Worm (Caenorhabditis elegans) whole organism, young adult: Measurements from ENCODE around the gene syf-2.

Experiments used
- B0019.2 ChIP-seq: fragments of 200-800 bp; sonication (Bioruptor generic); conservative IDR thresholded peaks from 2 replicates; pipeline ENCODE4 v1.3.6; 2022; ENCODE audit warnings: missing genetic modification reagents, missing genetic modification characterization, missing compliant biosample characterization
- B0035.1 ChIP-seq: sonication (generic microtip); optimal IDR thresholded peaks from 2 replicates; lab custom pipeline; 2016; ENCODE audit warnings: missing genetic modification characterization, mild to moderate bottlenecking, missing compliant biosample characterization, missing genotype, missing genetic modification reagents
- B0261.1 ChIP-seq: sonication (generic microtip); optimal IDR thresholded peaks from 2 replicates; lab custom pipeline; 2016; ENCODE audit warnings: mild to moderate bottlenecking, missing genetic modification characterization, moderate library complexity, missing compliant biosample characterization
- D2030.7 ChIP-seq: fragments of 200-800 bp; sonication (Bioruptor generic); IDR thresholded peaks from 2 replicates; pipeline ENCODE4 v1.3.6; 2022; ENCODE audit warnings: missing genetic modification reagents, missing genetic modification characterization, missing compliant biosample characterization
- F22D6.2 ChIP-seq: sonication (generic microtip); optimal IDR thresholded peaks from 2 replicates; lab custom pipeline; 2016; ENCODE audit warnings: mild to moderate bottlenecking, missing genetic modification characterization, missing compliant biosample characterization
- F33H1.4 ChIP-seq: fragments of 200-800 bp; sonication (Bioruptor generic); IDR thresholded peaks from 2 replicates; pipeline ENCODE4 v1.3.6; 2022; ENCODE audit warnings: missing genetic modification reagents, missing genetic modification characterization, missing compliant biosample characterization
- F37B4.10 ChIP-seq: fragments of 200-800 bp; sonication (Bioruptor generic); IDR thresholded peaks from 2 replicates; pipeline ENCODE4 v1.3.6; 2022; ENCODE audit warnings: missing genetic modification characterization, missing compliant biosample characterization
- F52B5.7 ChIP-seq: sonication (generic microtip); optimal IDR thresholded peaks from 2 replicates; lab custom pipeline; 2016; ENCODE audit warnings: mild to moderate bottlenecking, missing genetic modification characterization, missing compliant biosample characterization
- F57C9.4 ChIP-seq: sonication (generic microtip); optimal IDR thresholded peaks from 2 replicates; lab custom pipeline; 2017; ENCODE audit warnings: mild to moderate bottlenecking, missing genetic modification characterization, missing compliant biosample characterization
- K11D2.4 ChIP-seq: fragments of 200-800 bp; sonication (Bioruptor generic); IDR thresholded peaks from 2 replicates; pipeline ENCODE4 v1.3.6; 2022; ENCODE audit warnings: missing genetic modification reagents, missing genetic modification characterization, missing compliant biosample characterization
- Y53F4B.3 ChIP-seq: fragments of 200-800 bp; sonication (Bioruptor generic); IDR thresholded peaks from 2 replicates; pipeline ENCODE4 v1.3.6; 2022; ENCODE audit warnings: missing genetic modification reagents, missing genetic modification characterization, missing compliant biosample characterization
- Y56A3A.18 ChIP-seq: fragments of 200-800 bp; sonication (Bioruptor generic); IDR thresholded peaks from 2 replicates; pipeline ENCODE4 v1.3.6; 2022; ENCODE audit warnings: missing genetic modification reagents, missing genetic modification characterization, missing compliant biosample characterization
- Y67H2A.10 ChIP-seq: fragments of 200-800 bp; sonication (Bioruptor generic); conservative IDR thresholded peaks from 2 replicates; pipeline ENCODE4 v1.3.6; 2022; ENCODE audit warnings: missing genetic modification reagents, missing genetic modification characterization, missing compliant biosample characterization
- Y95B8A.8 ChIP-seq: fragments of 200-800 bp; sonication (Bioruptor generic); IDR thresholded peaks from 2 replicates; pipeline ENCODE4 v1.3.6; 2022; ENCODE audit warnings: missing genetic modification reagents, missing genetic modification characterization, missing compliant biosample characterization
- ZK185.1 ChIP-seq: sonication (generic microtip); optimal IDR thresholded peaks from 2 replicates; lab custom pipeline; 2016; ENCODE audit warnings: mild to moderate bottlenecking, missing genetic modification characterization, missing compliant biosample characterization; ENCODE audit not compliant: poor library complexity, severe bottlenecking
- aptf-2 ChIP-seq: fragments of 200-800 bp; sonication (Bioruptor generic); conservative IDR thresholded peaks from 2 replicates; pipeline ENCODE4 v1.3.6; 2022; ENCODE audit warnings: missing genetic modification reagents, missing genetic modification characterization, missing compliant biosample characterization
- athp-1 ChIP-seq: sonication (generic microtip); optimal IDR thresholded peaks from 2 replicates; lab custom pipeline; 2017; ENCODE audit warnings: mild to moderate bottlenecking, missing genetic modification characterization, missing compliant biosample characterization
- attf-6 ChIP-seq: fragments of 200-800 bp; sonication (Bioruptor generic); IDR thresholded peaks from 2 replicates; pipeline ENCODE4 v1.3.6; 2022; ENCODE audit warnings: missing genetic modification reagents, missing genetic modification characterization, missing compliant biosample characterization
- ceh-100 ChIP-seq: fragments of 200-800 bp; sonication (Bioruptor generic); IDR thresholded peaks from 2 replicates; pipeline ENCODE4 v1.3.6; 2022; ENCODE audit warnings: missing genetic modification reagents, missing genetic modification characterization, missing compliant biosample characterization
- dox-1 ChIP-seq: fragments of 200-800 bp; sonication (Bioruptor generic); IDR thresholded peaks from 2 replicates; pipeline ENCODE4 v1.3.6; 2022; ENCODE audit warnings: missing genetic modification reagents, missing genetic modification characterization, missing compliant biosample characterization
- dpff-1 ChIP-seq: sonication (generic microtip); optimal IDR thresholded peaks from 2 replicates; lab custom pipeline; 2017; ENCODE audit warnings: mild to moderate bottlenecking, missing genetic modification characterization, missing compliant biosample characterization
- dpl-1 ChIP-seq: fragments of 150-350 bp; optimal IDR thresholded peaks from 2 replicates; lab custom pipeline; 2014; ENCODE audit warnings: missing biosample characterization, missing genetic modification reagents, missing genetic modification characterization
- egl-44 ChIP-seq: fragments of 200-800 bp; sonication (Bioruptor generic); IDR thresholded peaks from 2 replicates; pipeline ENCODE4 v1.3.6; 2022; ENCODE audit warnings: missing genetic modification reagents, missing genetic modification characterization, missing compliant biosample characterization
- ekl-4 ChIP-seq: fragments of 200-800 bp; sonication (Bioruptor generic); IDR thresholded peaks from 2 replicates; pipeline ENCODE4 v1.3.6; 2022; ENCODE audit warnings: missing genetic modification reagents, missing genetic modification characterization, missing compliant biosample characterization
- fkh-3 ChIP-seq: sonication (generic microtip); optimal IDR thresholded peaks from 2 replicates; lab custom pipeline; 2016; ENCODE audit warnings: mild to moderate bottlenecking, missing genetic modification characterization, missing compliant biosample characterization
- gei-17 ChIP-seq: fragments of 200-800 bp; sonication (Bioruptor generic); optimal IDR thresholded peaks from 2 replicates; lab custom pipeline; 2018; ENCODE audit warnings: mild to moderate bottlenecking, missing genetic modification characterization, missing compliant biosample characterization
- hmg-1.2 ChIP-seq: fragments of 200-800 bp; sonication (Bioruptor generic); IDR thresholded peaks from 2 replicates; pipeline ENCODE4 v1.3.6; 2022; ENCODE audit warnings: missing genetic modification reagents, missing genetic modification characterization, missing compliant biosample characterization
- let-526 ChIP-seq: fragments of 200-800 bp; sonication (Bioruptor generic); IDR thresholded peaks from 2 replicates; pipeline ENCODE4 v1.3.6; 2022; ENCODE audit warnings: missing genetic modification reagents, missing genetic modification characterization, missing compliant biosample characterization
- lin-40 ChIP-seq: sonication (generic microtip); optimal IDR thresholded peaks from 2 replicates; lab custom pipeline; 2016; ENCODE audit warnings: missing genetic modification characterization, mild to moderate bottlenecking, missing compliant biosample characterization, missing genotype, missing genetic modification reagents
- lir-1 ChIP-seq: fragments of 200-800 bp; sonication (Bioruptor generic); conservative IDR thresholded peaks from 2 replicates; pipeline ENCODE4 v1.3.6; 2022; ENCODE audit warnings: missing genetic modification reagents, missing genetic modification characterization, missing compliant biosample characterization
- lsl-1 ChIP-seq: fragments of 200-800 bp; sonication (Bioruptor generic); optimal IDR thresholded peaks from 2 replicates; lab custom pipeline; 2018; ENCODE audit warnings: mild to moderate bottlenecking, missing genetic modification characterization, moderate library complexity, missing compliant biosample characterization
- madf-3 ChIP-seq: fragments of 200-800 bp; sonication (Bioruptor generic); IDR thresholded peaks from 2 replicates; pipeline ENCODE4 v1.3.6; 2022; ENCODE audit warnings: missing genetic modification reagents, missing genetic modification characterization, missing compliant biosample characterization
- mcd-1 ChIP-seq: fragments of 200-800 bp; sonication (Bioruptor generic); IDR thresholded peaks from 2 replicates; pipeline ENCODE4 v1.3.6; 2022; ENCODE audit warnings: missing genetic modification reagents, missing genetic modification characterization, missing compliant biosample characterization
- mes-4 ChIP-seq: sonication (generic microtip); optimal IDR thresholded peaks from 2 replicates; lab custom pipeline; 2016; ENCODE audit warnings: missing genotype, missing genetic modification characterization, missing compliant biosample characterization
- mxl-1 ChIP-seq: sonication (generic microtip); optimal IDR thresholded peaks from 2 replicates; lab custom pipeline; 2016; ENCODE audit warnings: missing genetic modification characterization, missing compliant biosample characterization
- nhr-27 ChIP-seq: fragments of 200-800 bp; sonication (Bioruptor generic); optimal IDR thresholded peaks from 2 replicates; lab custom pipeline; 2018; ENCODE audit warnings: mild to moderate bottlenecking, missing genetic modification characterization, moderate library complexity, missing compliant biosample characterization
- nhr-90 ChIP-seq: sonication (generic microtip); optimal IDR thresholded peaks from 2 replicates; lab custom pipeline; 2016; ENCODE audit warnings: missing genotype, mild to moderate bottlenecking, missing genetic modification characterization, missing compliant biosample characterization
- rcor-1 ChIP-seq: fragments of 200-800 bp; sonication (Bioruptor generic); IDR thresholded peaks from 2 replicates; pipeline ENCODE4 v1.3.6; 2022; ENCODE audit warnings: missing genetic modification reagents, missing genetic modification characterization, missing compliant biosample characterization
- sdz-38 ChIP-seq: sonication (generic microtip); optimal IDR thresholded peaks from 2 replicates; lab custom pipeline; 2016; ENCODE audit warnings: missing genotype, missing genetic modification characterization, missing compliant biosample characterization
- sea-2 ChIP-seq: fragments of 200-800 bp; sonication (Bioruptor generic); IDR thresholded peaks from 2 replicates; pipeline ENCODE4 v1.3.6; 2022; ENCODE audit warnings: missing genetic modification characterization, missing compliant biosample characterization
- snpc-3.4 ChIP-seq: sonication (generic microtip); optimal IDR thresholded peaks from 2 replicates; lab custom pipeline; 2017; ENCODE audit warnings: missing genetic modification characterization, mild to moderate bottlenecking, missing compliant biosample characterization, antibody characterized with exemption, moderate library complexity, missing genotype, missing genetic modification reagents
- snpc-4 ChIP-seq, 5 experiments: fragments of 150-350 bp in 1 of 5; sonication (generic microtip) in 4 of 5; optimal IDR thresholded peaks; 2 replicates each; lab custom pipeline; 2014 to 2018; ENCODE audit warnings: missing genetic modification characterization in 5 of 5, missing biosample characterization in 3 of 5, antibody characterized with exemption in 2 of 5, mild to moderate bottlenecking in 2 of 5, missing compliant biosample characterization in 2 of 5, missing genotype in 2 of 5, moderate library complexity in 2 of 5, missing genetic modification reagents in 1 of 5
- sptf-2 ChIP-seq: fragments of 200-800 bp; sonication (Bioruptor generic); optimal IDR thresholded peaks from 2 replicates; lab custom pipeline; 2018; ENCODE audit warnings: mild to moderate bottlenecking, missing genetic modification characterization, missing compliant biosample characterization
- tbp1 ChIP-seq: fragments of 200-800 bp; sonication (Bioruptor generic); optimal IDR thresholded peaks from 2 replicates; lab custom pipeline; 2018; ENCODE audit warnings: mild to moderate bottlenecking, missing genetic modification characterization, missing compliant biosample characterization

syf-2 gene

DNA sequence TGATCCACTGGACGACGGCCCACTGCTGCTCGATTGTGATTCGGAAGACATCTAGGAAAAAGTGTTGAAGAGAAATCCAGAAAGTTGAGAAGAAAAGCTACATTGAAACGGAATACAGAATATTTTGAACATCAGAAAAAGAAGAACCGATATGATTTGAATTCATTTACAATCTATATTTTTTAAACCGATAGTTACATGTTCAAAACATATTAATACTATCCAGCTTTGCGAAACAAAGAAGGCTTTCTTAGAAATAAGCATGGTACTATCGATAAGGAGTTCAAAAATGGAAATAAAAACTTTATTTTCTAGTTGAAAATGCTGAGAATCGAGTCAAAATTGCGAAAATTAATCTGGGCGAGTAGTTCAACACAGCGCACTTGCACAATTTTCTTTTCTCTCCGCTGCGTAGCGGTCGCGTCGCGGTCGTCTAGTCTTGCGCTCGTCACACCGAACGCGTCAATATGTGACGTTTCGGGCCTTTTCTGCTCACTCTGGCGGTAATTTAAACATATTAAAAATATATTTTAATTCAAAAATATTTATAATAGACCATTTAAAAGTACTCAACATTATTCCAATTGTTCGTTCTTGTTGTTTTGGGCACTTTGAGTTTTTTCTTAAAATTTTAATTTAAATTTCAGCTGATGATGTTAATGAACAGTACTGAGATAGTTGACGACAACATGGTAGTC lies at the start of gene syf-2, which contains the start of gene K04G7.1 (continued):
- TF ChIP-seq D2030.7, result peak; percentile 86
- TF ChIP-seq F37B4.10, result no peak
- TF ChIP-seq ceh-100 (GFP tag; lab: Robert Waterston, UW), result peak; percentile 55; the same call in 1 of the 2 replicates
- peak; percentile 77 for TF ChIP-seq snpc-4 (GFP tag; optimal IDR thresholded peaks at IDR 0.05; lab: Kevin White, UChicago)
- TF ChIP-seq snpc-4 (tag; optimal IDR thresholded peaks at IDR 0.05; lab: Kevin White, UChicago), result peak; percentile 50 to 81 (median 66)
- TF ChIP-seq aptf-2, result no peak
- no peak for TF ChIP-seq B0261.1 (tag; lab: Kevin White, UChicago)
- no peak for TF ChIP-seq sptf-2
- TF ChIP-seq athp-1 (tag; lab: Kevin White, UChicago), result peak; percentile 57
- peak; percentile 80 for TF ChIP-seq lsl-1 (GFP tag; lab: Kevin White, UChicago)
- TF ChIP-seq Y53F4B.3 (GFP tag; lab: Robert Waterston, UW), result no peak
- TF ChIP-seq B0019.2 (GFP tag; lab: Robert Waterston, UW), result 0 out of 2 replicates have a peak, but pooled peaks have one; percentile 44
- TF ChIP-seq ekl-4 (GFP tag; lab: Robert Waterston, UW), result peak; percentile 94
- TF ChIP-seq Y95B8A.8 (GFP tag; lab: Robert Waterston, UW), result peak; percentile 84; the same call in 1 of the 2 replicates
- TF ChIP-seq hmg-1.2 (GFP tag; lab: Robert Waterston, UW), result peak; percentile 73
- TF ChIP-seq dpff-1 (tag; lab: Kevin White, UChicago), result no peak
- TF ChIP-seq Y67H2A.10 (GFP tag; lab: Robert Waterston, UW), result no peak
- no peak for TF ChIP-seq B0035.1
- peak; percentile 64 for TF ChIP-seq ZK185.1
- peak; percentile 79 for TF ChIP-seq lin-40 (tag; lab: Kevin White, UChicago)
- no peak for TF ChIP-seq Y56A3A.18 (GFP tag; lab: Robert Waterston, UW)
- TF ChIP-seq dox-1, result peak; percentile 95
- no peak for TF ChIP-seq egl-44
- no peak for TF ChIP-seq nhr-27 (tag; lab: Kevin White, UChicago)
- no peak for TF ChIP-seq mxl-1
- no peak for TF ChIP-seq sdz-38
- TF ChIP-seq fkh-3 (tag; lab: Kevin White, UChicago), result no peak
- TF ChIP-seq let-526 (GFP tag; lab: Robert Waterston, UW), result no peak
- TF ChIP-seq F52B5.7 (tag; lab: Kevin White, UChicago), result no peak
- peak; percentile 52 for TF ChIP-seq snpc-3.4 (tag; lab: Kevin White, UChicago)
- peak; percentile 26 for TF ChIP-seq gei-17 (GFP tag; lab: Kevin White, UChicago)
- TF ChIP-seq lir-1 (GFP tag; lab: Robert Waterston, UW), result peak; percentile 85
- TF ChIP-seq nhr-90 (tag; lab: Kevin White, UChicago), result no peak

DNA sequence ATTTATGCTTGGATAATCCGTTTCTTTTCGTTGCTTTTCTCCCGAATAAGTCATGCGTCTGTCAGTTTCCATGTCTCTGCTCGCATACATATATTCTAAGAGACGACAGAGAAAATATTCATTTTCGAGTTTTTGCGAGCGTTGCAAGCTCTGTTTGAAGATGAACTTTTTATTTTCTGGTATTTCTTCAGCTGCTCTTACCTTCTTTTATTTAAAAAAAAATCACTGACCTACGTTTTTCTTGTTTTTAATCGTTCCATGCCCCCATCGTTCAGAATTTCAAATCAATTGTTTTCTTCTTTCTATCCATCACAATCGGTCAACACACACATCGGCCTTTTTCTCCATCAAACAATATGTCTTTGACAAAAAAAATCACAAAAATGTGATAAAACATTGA lies 48.6 kb upstream of the syf-2 start:
- TF ChIP-seq madf-3 (GFP tag; lab: Robert Waterston, UW), result peak; percentile 42; the same call in 1 of the 2 replicates
- TF ChIP-seq dpl-1 (GFP tag; lab: Kevin White, UChicago), result no peak
- no peak for TF ChIP-seq rcor-1 (GFP tag; lab: Robert Waterston, UW)
- no peak for TF ChIP-seq sea-2
- no peak for TF ChIP-seq nhr-90 (tag; lab: Kevin White, UChicago)
- no peak for TF ChIP-seq F57C9.4 (tag; lab: Kevin White, UChicago)
- TF ChIP-seq mes-4, result no peak
- 0 out of 2 replicates have a peak, but pooled peaks have one; percentile 6 for TF ChIP-seq mcd-1 (GFP tag; lab: Robert Waterston, UW)
- TF ChIP-seq F22D6.2 (tag; lab: Kevin White, UChicago), result no peak
- TF ChIP-seq attf-6 (GFP tag; lab: Robert Waterston, UW), result no peak
- no peak for TF ChIP-seq fkh-3 (tag; lab: Kevin White, UChicago)
- no peak for TF ChIP-seq K11D2.4
- TF ChIP-seq tbp1 (GFP tag; lab: Kevin White, UChicago), result no peak
- no peak for TF ChIP-seq F33H1.4
